Worm (Caenorhabditis elegans): Measurements from ENCODE around the gene ech-8.

- TF ChIP-seq che-1 (tag; optimal IDR thresholded peaks at IDR 0.05), result no peak
- no peak for TF ChIP-seq dmd-4 (tag; optimal IDR thresholded peaks at IDR 0.05; ENCODE audit: borderline replicate concordance)
- TF ChIP-seq F13H6.1 (tag; optimal IDR thresholded peaks at IDR 0.05), result no peak
- TF ChIP-seq fkh-10 (GFP tag; optimal IDR thresholded peaks at IDR 0.05), result no peak
- TF ChIP-seq dve-1 (tag; optimal IDR thresholded peaks at IDR 0.05), result no peak
- TF ChIP-seq ama-1 (optimal IDR thresholded peaks at IDR 0.05), result no peak
- no peak for TF ChIP-seq ceh-30 (tag; optimal IDR thresholded peaks at IDR 0.05)
- no peak for TF ChIP-seq pros-1 (tag; optimal IDR thresholded peaks at IDR 0.05)
- no peak for TF ChIP-seq sox-4 (tag; optimal IDR thresholded peaks at IDR 0.05)
- no peak for TF ChIP-seq hlh-6 (tag; optimal IDR thresholded peaks at IDR 0.05)
- no peak for TF ChIP-seq hlh-30 (tag; optimal IDR thresholded peaks at IDR 0.05; ENCODE audit: insufficient read depth)
- TF ChIP-seq ttx-3 (tag; optimal IDR thresholded peaks at IDR 0.05), result no peak
These were observed 20.6 kb upstream of the ech-8 start, which contains the start of gene F01G10.9 for ce11 chrIV:10259557-10259956.
